Worm (Caenorhabditis elegans) whole organism, midembryonic: Measurements from ENCODE around the gene R05A10.2.
A peak's percentile ranks its signal among the peaks of the same experiment; 100 is the strongest.

ENCODE experiments used
- T22C8.4 ChIP-seq: fragments of 200-800 bp; sonication (Bioruptor generic); IDR thresholded peaks from 2 replicates; pipeline ENCODE4 v1.3.6; 2022; ENCODE audit warnings: missing genetic modification characterization, missing compliant biosample characterization
- cog-1 ChIP-seq: sonication (generic microtip); optimal IDR thresholded peaks from 2 replicates; lab custom pipeline; 2016; ENCODE audit warnings: missing genetic modification characterization, missing compliant biosample characterization
- flt-1 ChIP-seq: fragments of 200-800 bp; sonication (Bioruptor generic); IDR thresholded peaks from 2 replicates; pipeline ENCODE4 v1.3.6; 2022; ENCODE audit warnings: missing genetic modification characterization, missing compliant biosample characterization
- klf-2 ChIP-seq: fragments of 200-800 bp; sonication (Bioruptor generic); conservative IDR thresholded peaks from 2 replicates; pipeline ENCODE4 v1.3.6; 2022; ENCODE audit warnings: missing genetic modification reagents, missing genetic modification characterization, missing compliant biosample characterization
- med-1 ChIP-seq: sonication (generic microtip); optimal IDR thresholded peaks from 2 replicates; lab custom pipeline; 2017; ENCODE audit warnings: missing genetic modification characterization, mild to moderate bottlenecking, missing compliant biosample characterization, antibody characterized with exemption, missing genetic modification reagents; ENCODE audit not compliant: insufficient read depth
- ref-1 ChIP-seq: fragments of 200-800 bp; sonication (Bioruptor generic); conservative IDR thresholded peaks from 2 replicates; pipeline ENCODE4 v1.3.6; 2022; ENCODE audit warnings: missing genetic modification reagents, missing genetic modification characterization, missing compliant biosample characterization
- tab-1 ChIP-seq: fragments of 200-800 bp; sonication (Bioruptor generic); IDR thresholded peaks from 2 replicates; pipeline ENCODE4 v1.3.6; 2022; ENCODE audit warnings: missing genetic modification characterization, missing compliant biosample characterization
- ztf-23 ChIP-seq: fragments of 200-800 bp; sonication (Bioruptor generic); IDR thresholded peaks from 2 replicates; pipeline ENCODE4 v1.3.6; 2022; ENCODE audit warnings: missing genetic modification reagents, missing genetic modification characterization, missing compliant biosample characterization
- ztf-29 ChIP-seq: fragments of 200-800 bp; sonication (Bioruptor generic); IDR thresholded peaks from 2 replicates; pipeline ENCODE4 v1.3.6; 2022; ENCODE audit warnings: missing genetic modification reagents, missing genetic modification characterization, missing compliant biosample characterization

R05A10.2 gene

DNA sequence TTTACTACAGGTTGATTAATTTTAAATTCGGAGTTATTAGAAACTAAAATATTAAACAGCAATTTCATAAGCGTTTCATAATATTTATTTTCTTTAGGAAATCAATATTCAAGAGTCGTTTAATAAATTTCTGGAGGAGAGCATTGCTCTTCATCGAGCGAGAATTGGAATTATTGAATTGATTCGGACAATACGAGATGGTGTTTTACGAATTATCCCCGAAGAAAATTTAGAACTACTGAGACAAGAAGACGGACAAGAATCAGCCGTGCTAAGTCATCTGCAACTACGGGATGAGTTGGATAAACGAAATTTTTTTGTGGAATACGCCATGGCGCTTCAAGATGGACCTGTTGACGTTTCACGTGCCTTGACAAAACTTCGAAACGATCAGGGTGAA lies 17.2 kb downstream of the R05A10.2 start:
- TF ChIP-seq klf-2: no peak
- TF ChIP-seq med-1 (GFP tag; lab: Kevin White, UChicago): no peak
- no peak for TF ChIP-seq ztf-23 (GFP tag; lab: Robert Waterston, UW)
- TF ChIP-seq flt-1 (GFP tag; lab: Robert Waterston, UW): no peak
- TF ChIP-seq ref-1 (GFP tag; lab: Robert Waterston, UW): no peak

- TF ChIP-seq ref-1 (GFP tag; lab: Robert Waterston, UW) (no peak), klf-2 (no peak), flt-1 (GFP tag; lab: Robert Waterston, UW) (no peak), ztf-29 (no peak), med-1 (GFP tag; lab: Kevin White, UChicago) (no peak), ztf-23 (GFP tag; lab: Robert Waterston, UW) (no peak), T22C8.4 (no peak), tab-1 (GFP tag; lab: Robert Waterston, UW) (no peak), cog-1 (tag; lab: Kevin White, UChicago) (no peak)
Observed at ce11 chrIV:14196176-14196575, 19.1 kb downstream of the R05A10.2 start, which contains the start of gene F02H6.2. Gene F02H6.2, plus strand, starts transcription at chrIV:14196476.

ce11 chrIV:14203162-14203561 lies 26.1 kb downstream of the R05A10.2 start, which contains the start of gene F02H6.3:
Gene F02H6.3, plus strand, starts transcription at chrIV:14203427.
- no peak for TF ChIP-seq klf-2
- TF ChIP-seq flt-1 (GFP tag; lab: Robert Waterston, UW): no peak
- no peak for TF ChIP-seq ref-1 (GFP tag; lab: Robert Waterston, UW)
- no peak for TF ChIP-seq tab-1 (GFP tag; lab: Robert Waterston, UW)
- TF ChIP-seq med-1 (GFP tag; lab: Kevin White, UChicago): no peak
- TF ChIP-seq ztf-29: no peak
- no peak for TF ChIP-seq T22C8.4
- TF ChIP-seq ztf-23 (GFP tag; lab: Robert Waterston, UW): no peak
- no peak for TF ChIP-seq cog-1 (tag; lab: Kevin White, UChicago)

DNA sequence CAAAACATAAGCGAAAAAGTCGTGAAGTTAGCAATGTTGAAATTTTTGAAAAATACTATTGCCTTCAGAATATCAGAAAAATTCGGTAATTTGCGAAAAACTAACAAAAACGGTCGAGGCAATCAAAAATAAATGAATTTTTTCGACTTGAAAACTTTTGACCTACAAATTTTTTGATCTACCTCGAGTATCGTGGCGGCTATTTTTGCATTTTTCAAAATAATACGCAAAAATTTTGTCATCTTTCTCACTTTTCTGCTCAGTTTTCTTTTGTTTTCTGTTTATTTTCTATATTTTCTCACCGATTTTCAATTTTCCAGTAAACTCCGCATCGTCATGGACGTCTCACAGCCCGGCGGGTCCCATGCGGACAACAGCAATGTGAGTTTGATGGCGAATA lies 38.7 kb downstream of the R05A10.2 start:
- TF ChIP-seq cog-1 (tag; lab: Kevin White, UChicago): no peak
- no peak for TF ChIP-seq klf-2
- TF ChIP-seq T22C8.4: no peak
- TF ChIP-seq flt-1 (GFP tag; lab: Robert Waterston, UW): no peak
- TF ChIP-seq med-1 (GFP tag; lab: Kevin White, UChicago): no peak
- TF ChIP-seq tab-1 (GFP tag; lab: Robert Waterston, UW): no peak
- TF ChIP-seq ztf-29: no peak
- no peak for TF ChIP-seq ztf-23 (GFP tag; lab: Robert Waterston, UW)
- no peak for TF ChIP-seq ref-1 (GFP tag; lab: Robert Waterston, UW)

DNA sequence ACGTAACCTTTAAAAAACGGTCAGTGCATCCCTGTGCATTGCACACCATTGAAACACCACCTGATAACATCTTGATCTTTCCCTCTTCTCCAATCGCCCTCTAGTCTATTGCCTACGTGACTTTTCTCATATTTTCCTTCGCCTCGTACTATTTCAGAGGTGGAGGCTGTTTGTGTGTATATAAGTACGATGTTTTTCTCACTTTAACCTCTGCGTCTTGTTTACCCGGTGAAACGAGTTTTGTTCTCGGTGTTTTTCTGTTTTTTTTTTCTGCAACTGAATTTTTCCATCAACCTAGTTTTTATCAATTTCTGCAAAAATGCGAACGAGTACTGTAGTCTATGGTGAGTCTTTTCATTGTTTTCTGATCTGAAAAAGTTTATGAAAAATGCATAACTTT lies 42.6 kb downstream of the R05A10.2 start, which contains the start of gene sqrd-1:
Gene sqrd-1 (plus strand): TSS at position 158 of the 400 bp plus-strand sequence.
- TF ChIP-seq flt-1 (GFP tag; lab: Robert Waterston, UW) (0 out of 2 replicates have a peak, but pooled peaks have one; percentile 14), klf-2 (no peak)

DNA sequence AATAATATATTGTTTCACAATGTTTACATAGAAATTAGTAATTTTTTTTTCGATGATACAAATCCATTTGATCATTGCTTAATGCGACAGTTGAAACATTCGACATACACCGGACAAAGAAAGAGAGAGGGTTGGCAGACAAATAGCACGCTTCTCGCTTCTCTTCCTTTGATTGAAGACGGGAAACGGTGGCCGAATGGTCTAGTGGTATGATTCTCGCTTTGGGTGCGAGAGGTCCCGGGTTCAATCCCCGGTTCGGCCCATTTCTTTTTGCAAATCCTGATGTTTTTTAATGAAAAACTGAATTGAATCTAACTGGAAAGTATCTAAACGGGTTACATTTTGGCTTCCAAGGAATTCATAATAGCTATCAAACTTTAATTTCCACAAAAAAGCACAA lies 47.8 kb downstream of the R05A10.2 start:
- TF ChIP-seq flt-1 (GFP tag; lab: Robert Waterston, UW): no peak
- TF ChIP-seq ztf-23 (GFP tag; lab: Robert Waterston, UW): peak; percentile 71
- TF ChIP-seq klf-2: 0 out of 2 replicates have a peak, but pooled peaks have one; percentile 46
- no peak for TF ChIP-seq med-1 (GFP tag; lab: Kevin White, UChicago)
- 0 out of 2 replicates have a peak, but pooled peaks have one; percentile 37 for TF ChIP-seq ref-1 (GFP tag; lab: Robert Waterston, UW)

DNA sequence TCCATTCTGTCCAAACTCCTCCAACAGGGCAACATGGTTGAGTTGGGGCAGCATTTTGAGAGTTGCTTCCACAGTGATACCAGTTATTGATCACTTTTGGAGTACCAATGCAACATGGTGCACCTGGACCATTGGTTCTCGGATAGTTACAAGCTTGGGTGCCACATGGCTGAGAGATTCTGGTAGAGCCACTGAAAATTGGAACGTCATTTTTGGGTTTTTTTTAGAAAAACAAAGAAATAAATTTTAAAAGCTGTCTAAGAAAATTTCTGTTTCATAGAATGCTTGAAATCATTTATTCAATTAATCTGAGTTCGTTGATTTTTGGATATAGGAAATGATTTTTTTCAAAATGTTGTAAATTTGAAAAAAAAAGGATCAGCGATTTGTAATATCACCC lies 50.1 kb downstream of the R05A10.2 start:
- no peak for TF ChIP-seq cog-1 (tag; lab: Kevin White, UChicago)
- TF ChIP-seq flt-1 (GFP tag; lab: Robert Waterston, UW): no peak
- TF ChIP-seq ztf-23 (GFP tag; lab: Robert Waterston, UW): no peak
- TF ChIP-seq T22C8.4: no peak
- no peak for TF ChIP-seq tab-1 (GFP tag; lab: Robert Waterston, UW)
- no peak for TF ChIP-seq ztf-29
- no peak for TF ChIP-seq med-1 (GFP tag; lab: Kevin White, UChicago)
- no peak for TF ChIP-seq ref-1 (GFP tag; lab: Robert Waterston, UW)
- TF ChIP-seq klf-2: no peak

DNA sequence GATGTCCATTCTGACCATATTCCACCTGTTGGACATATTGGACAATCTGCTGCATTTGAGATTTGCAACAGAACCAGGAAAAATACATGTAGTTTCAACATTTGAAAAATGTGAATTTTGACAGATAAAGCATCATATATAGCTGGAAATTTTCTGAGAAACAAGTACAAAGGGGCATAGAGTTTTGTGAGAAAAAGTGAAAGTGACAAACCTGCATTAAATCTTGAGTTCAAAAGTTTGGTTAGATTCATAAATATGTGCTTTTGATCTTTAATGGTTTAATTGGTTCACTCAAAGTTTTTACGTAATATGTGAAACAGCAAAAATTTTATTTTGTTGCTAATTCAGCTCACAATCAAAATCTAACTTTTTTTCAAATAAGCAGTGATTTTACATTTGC lies 51.0 kb downstream of the R05A10.2 start, which contains the start of gene F02H6.7:
Gene F02H6.7 (minus strand): TSS at position 101 of the 400 bp plus-strand sequence.
- no peak for TF ChIP-seq T22C8.4
- no peak for TF ChIP-seq ztf-29
- no peak for TF ChIP-seq med-1 (GFP tag; lab: Kevin White, UChicago)
- TF ChIP-seq tab-1 (GFP tag; lab: Robert Waterston, UW): no peak
- no peak for TF ChIP-seq flt-1 (GFP tag; lab: Robert Waterston, UW)
- TF ChIP-seq ref-1 (GFP tag; lab: Robert Waterston, UW): no peak
- TF ChIP-seq cog-1 (tag; lab: Kevin White, UChicago): no peak
- no peak for TF ChIP-seq ztf-23 (GFP tag; lab: Robert Waterston, UW)
